Worm (Caenorhabditis elegans) whole organism, L4 larva: ENCODE results near the gene fbxa-202.

ENCODE experiments used
- lin-15B ChIP-seq: fragments of 150-350 bp; sonication (generic microtip); optimal IDR thresholded peaks from 3 replicates; lab custom pipeline; 2014; ENCODE audit warnings: missing biosample characterization, missing genetic modification characterization
- nhr-25 ChIP-seq: sonication (generic microtip); optimal IDR thresholded peaks from 2 replicates; lab custom pipeline; 2017; ENCODE audit warnings: missing genetic modification characterization, mild to moderate bottlenecking, missing compliant biosample characterization, antibody characterized with exemption, moderate library complexity, borderline replicate concordance; ENCODE audit not compliant: insufficient read depth

DNA sequence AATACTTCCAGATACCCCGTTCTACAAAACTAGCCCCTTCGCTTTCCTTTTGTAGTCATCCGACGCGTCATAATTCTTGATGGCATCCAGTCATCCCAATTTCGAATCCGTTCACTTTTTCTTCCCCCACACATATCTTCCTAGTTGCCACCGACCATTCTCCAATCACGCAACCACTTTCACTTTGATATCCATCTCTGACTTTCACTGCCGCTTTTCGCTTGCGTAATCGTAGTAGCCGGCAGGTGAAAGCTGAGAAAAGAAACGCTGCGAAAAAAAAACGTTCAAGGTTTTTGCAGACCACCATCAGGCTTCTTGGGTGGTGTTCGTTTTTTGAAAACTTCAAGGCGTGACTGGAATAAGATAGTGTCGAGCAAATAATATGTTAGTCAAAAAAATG, 25.3 kb downstream of the fbxa-202 start:
- TF ChIP-seq lin-15B (tag; lab: Kevin White, UChicago) (no peak), nhr-25 (tag; lab: Kevin White, UChicago) (no peak)
